Worm (Caenorhabditis elegans) whole organism, midembryonic: ENCODE data around the gene gadr-3.

Source experiments
- T22C8.4 ChIP-seq: fragments of 200-800 bp; sonication (Bioruptor generic); IDR thresholded peaks from 2 replicates; pipeline ENCODE4 v1.3.6; 2022; ENCODE audit warnings: missing genetic modification characterization, missing compliant biosample characterization
- cog-1 ChIP-seq: sonication (generic microtip); optimal IDR thresholded peaks from 2 replicates; lab custom pipeline; 2016; ENCODE audit warnings: missing genetic modification characterization, missing compliant biosample characterization
- flt-1 ChIP-seq: fragments of 200-800 bp; sonication (Bioruptor generic); IDR thresholded peaks from 2 replicates; pipeline ENCODE4 v1.3.6; 2022; ENCODE audit warnings: missing genetic modification characterization, missing compliant biosample characterization
- klf-2 ChIP-seq: fragments of 200-800 bp; sonication (Bioruptor generic); conservative IDR thresholded peaks from 2 replicates; pipeline ENCODE4 v1.3.6; 2022; ENCODE audit warnings: missing genetic modification reagents, missing genetic modification characterization, missing compliant biosample characterization
- med-1 ChIP-seq: sonication (generic microtip); optimal IDR thresholded peaks from 2 replicates; lab custom pipeline; 2017; ENCODE audit warnings: missing genetic modification characterization, mild to moderate bottlenecking, missing compliant biosample characterization, antibody characterized with exemption, missing genetic modification reagents; ENCODE audit not compliant: insufficient read depth
- ref-1 ChIP-seq: fragments of 200-800 bp; sonication (Bioruptor generic); conservative IDR thresholded peaks from 2 replicates; pipeline ENCODE4 v1.3.6; 2022; ENCODE audit warnings: missing genetic modification reagents, missing genetic modification characterization, missing compliant biosample characterization
- tab-1 ChIP-seq: fragments of 200-800 bp; sonication (Bioruptor generic); IDR thresholded peaks from 2 replicates; pipeline ENCODE4 v1.3.6; 2022; ENCODE audit warnings: missing genetic modification characterization, missing compliant biosample characterization
- ztf-23 ChIP-seq: fragments of 200-800 bp; sonication (Bioruptor generic); IDR thresholded peaks from 2 replicates; pipeline ENCODE4 v1.3.6; 2022; ENCODE audit warnings: missing genetic modification reagents, missing genetic modification characterization, missing compliant biosample characterization
- ztf-29 ChIP-seq: fragments of 200-800 bp; sonication (Bioruptor generic); IDR thresholded peaks from 2 replicates; pipeline ENCODE4 v1.3.6; 2022; ENCODE audit warnings: missing genetic modification reagents, missing genetic modification characterization, missing compliant biosample characterization

DNA sequence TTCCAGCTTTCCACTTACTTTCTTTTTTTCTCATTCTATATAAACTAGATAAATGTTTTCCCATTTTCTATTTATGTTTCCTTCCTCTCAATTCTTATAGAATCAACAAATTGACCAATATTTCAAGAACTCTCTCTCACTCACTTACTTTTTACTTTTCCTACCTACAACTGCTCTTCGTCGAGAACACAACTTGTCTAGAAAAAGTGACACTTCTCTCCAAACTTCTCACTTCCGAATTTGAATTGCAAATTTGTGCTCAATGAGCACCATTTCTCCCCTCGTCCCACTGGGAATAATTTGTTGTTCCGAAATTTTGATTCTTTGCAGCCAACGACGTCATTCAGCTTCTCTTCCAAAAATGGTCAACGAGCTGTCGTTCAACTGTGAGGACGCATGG, 12.3 kb upstream of the gadr-3 start, which contains the start of gene F47D12.3:
- no peak for TF ChIP-seq flt-1 (GFP tag; lab: Robert Waterston, UW)
- no peak for TF ChIP-seq T22C8.4
- TF ChIP-seq ref-1 (GFP tag; lab: Robert Waterston, UW), result no peak
- TF ChIP-seq klf-2 (GFP tag; lab: Robert Waterston, UW), result no peak
- TF ChIP-seq ztf-23 (GFP tag; lab: Robert Waterston, UW), result no peak
- no peak for TF ChIP-seq ztf-29 (GFP tag; lab: Robert Waterston, UW)
- no peak for TF ChIP-seq cog-1 (tag; lab: Kevin White, UChicago)
- no peak for TF ChIP-seq tab-1 (GFP tag; lab: Robert Waterston, UW)
- no peak for TF ChIP-seq med-1 (GFP tag; lab: Kevin White, UChicago)
